Fruit fly (Drosophila melanogaster) whole organism, embryonic: ENCODE measurements around the gene Lcp65Ag1.

Source experiments
- Awh ChIP-seq: fragments of 200-800 bp; sonication (Bioruptor generic); IDR thresholded peaks from 2 replicates; pipeline ENCODE4, ENCODE4 v1.3.6; 2022; ENCODE audit warnings: missing biosample characterization, missing genetic modification characterization
- B-H2 ChIP-seq: fragments of 200-800 bp; sonication (Bioruptor generic); optimal IDR thresholded peaks from 2 replicates; lab custom pipeline; 2018; ENCODE audit warnings: missing biosample characterization, mild to moderate bottlenecking, missing genetic modification characterization
- CG10565 ChIP-seq: fragments of 200-800 bp; sonication (Bioruptor generic); optimal IDR thresholded peaks from 3 replicates; lab custom pipeline; 2016; ENCODE audit warnings: missing biosample characterization, mild to moderate bottlenecking, missing genetic modification characterization
- CG10959 ChIP-seq: fragments of 200-800 bp; sonication (Bioruptor generic); IDR thresholded peaks from 2 replicates; pipeline ENCODE4 v1.3.6; 2022; ENCODE audit warnings: missing biosample characterization, missing genetic modification characterization
- CG11247 ChIP-seq: fragments of 200-800 bp; sonication (Bioruptor generic); IDR thresholded peaks from 2 replicates; pipeline ENCODE4 v1.3.6; 2022; ENCODE audit warnings: missing biosample characterization, missing genetic modification characterization
- CG11696 ChIP-seq: fragments of 200-800 bp; sonication (Bioruptor generic); IDR thresholded peaks from 2 replicates; pipeline ENCODE4 v1.3.6; 2022; ENCODE audit warnings: missing biosample characterization, missing genetic modification characterization
- CG13624 ChIP-seq: fragments of 200-800 bp; sonication (Bioruptor generic); optimal IDR thresholded peaks from 2 replicates; lab custom pipeline; 2016; ENCODE audit warnings: missing biosample characterization, missing genetic modification characterization
- CG14050 ChIP-seq: fragments of 200-800 bp; sonication (Bioruptor generic); IDR thresholded peaks from 3 replicates; pipeline ENCODE4 v1.3.6; 2022; ENCODE audit warnings: missing biosample characterization, missing genetic modification characterization
- CG15011 ChIP-seq: fragments of 200-800 bp; sonication (Bioruptor generic); optimal IDR thresholded peaks from 3 replicates; lab custom pipeline; 2018; ENCODE audit warnings: missing biosample characterization, mild to moderate bottlenecking, missing genetic modification characterization
- CG15479 ChIP-seq: fragments of 200-800 bp; sonication (Bioruptor generic); optimal IDR thresholded peaks from 3 replicates; lab custom pipeline; 2019; ENCODE audit warnings: missing biosample characterization, mild to moderate bottlenecking, missing genetic modification characterization, moderate library complexity
- CG17829 ChIP-seq: fragments of 200-800 bp; optimal IDR thresholded peaks from 2 replicates; lab custom pipeline; 2019; ENCODE audit warnings: missing biosample characterization, mild to moderate bottlenecking, missing genetic modification characterization, moderate library complexity
- CG30020 ChIP-seq: fragments of 200-800 bp; optimal IDR thresholded peaks from 2 replicates; lab custom pipeline; 2019; ENCODE audit warnings: missing biosample characterization, mild to moderate bottlenecking, missing genetic modification characterization, moderate library complexity
- CG31388 ChIP-seq: fragments of 200-800 bp; sonication (Bioruptor generic); optimal IDR thresholded peaks from 2 replicates; lab custom pipeline; 2016; ENCODE audit warnings: missing biosample characterization, missing genetic modification characterization
- CG3407 ChIP-seq: fragments of 200-800 bp; sonication (Bioruptor generic); optimal IDR thresholded peaks from 2 replicates; lab custom pipeline; 2018; ENCODE audit warnings: missing biosample characterization, mild to moderate bottlenecking, missing genetic modification characterization
- CG3726 ChIP-seq: fragments of 200-800 bp; sonication (Bioruptor generic); IDR thresholded peaks from 3 replicates; pipeline ENCODE4, ENCODE4 v1.3.6; 2022; ENCODE audit warnings: missing biosample characterization, missing genetic modification characterization
- CG7357 ChIP-seq: fragments of 200-800 bp; sonication (Bioruptor generic); IDR thresholded peaks from 3 replicates; pipeline ENCODE4 v1.3.6; 2022; ENCODE audit warnings: missing biosample characterization, missing genetic modification characterization
- CG7839 ChIP-seq: fragments of 200-800 bp; sonication (Bioruptor generic); optimal IDR thresholded peaks from 3 replicates; lab custom pipeline; 2018; ENCODE audit warnings: missing biosample characterization, mild to moderate bottlenecking, missing genetic modification characterization, moderate library complexity
- Dek ChIP-seq: fragments of 200-800 bp; sonication (Bioruptor generic); optimal IDR thresholded peaks from 3 replicates; lab custom pipeline; 2019; ENCODE audit warnings: missing biosample characterization, mild to moderate bottlenecking, missing genetic modification characterization, moderate library complexity
- Dfd ChIP-seq, 2 experiments: fragments of >200 bp; optimal IDR thresholded peaks; 2 replicates each; lab custom pipeline; 2017; ENCODE audit warnings: missing biosample characterization in 2 of 2, missing genetic modification characterization in 2 of 2
- Dip3 ChIP-seq: fragments of 200-800 bp; sonication (Bioruptor generic); optimal IDR thresholded peaks from 3 replicates; lab custom pipeline; 2016; ENCODE audit warnings: missing biosample characterization, missing genetic modification characterization
- Drgx ChIP-seq: fragments of 200-800 bp; sonication (Bioruptor generic); IDR thresholded peaks from 2 replicates; pipeline ENCODE4 v1.3.6; 2022; ENCODE audit warnings: missing biosample characterization, missing genetic modification characterization
- ERR ChIP-seq: fragments of 200-800 bp; sonication (Bioruptor generic); optimal IDR thresholded peaks from 2 replicates; lab custom pipeline; 2016; ENCODE audit warnings: missing biosample characterization, missing genetic modification characterization
- HLH3B ChIP-seq: fragments of 200-800 bp; sonication (Bioruptor generic); IDR thresholded peaks from 2 replicates; pipeline ENCODE4 v1.3.6; 2022; ENCODE audit warnings: missing biosample characterization, missing genetic modification characterization
- MTF-1 ChIP-seq: fragments of 200-800 bp; sonication (Bioruptor generic); optimal IDR thresholded peaks from 2 replicates; lab custom pipeline; 2018; ENCODE audit warnings: missing biosample characterization, mild to moderate bottlenecking, missing genetic modification characterization, borderline replicate concordance
- NK7.1 ChIP-seq: fragments of 200-800 bp; sonication (Bioruptor generic); optimal IDR thresholded peaks from 3 replicates; lab custom pipeline; 2016; ENCODE audit warnings: missing biosample characterization, missing genetic modification characterization
- Oaz ChIP-seq: fragments of 200-800 bp; sonication (Bioruptor generic); IDR thresholded peaks from 2 replicates; pipeline ENCODE4 v1.3.6; 2022; ENCODE audit warnings: missing biosample characterization, missing genetic modification characterization
- Sry-δ ChIP-seq: fragments of 200-800 bp; sonication (Bioruptor generic); optimal IDR thresholded peaks from 2 replicates; lab custom pipeline; 2016; ENCODE audit warnings: missing biosample characterization, missing genetic modification characterization
- TFAM ChIP-seq: fragments of 200-800 bp; sonication (Bioruptor generic); optimal IDR thresholded peaks from 2 replicates; lab custom pipeline; 2017; ENCODE audit warnings: missing biosample characterization, missing genetic modification characterization, inconsistent platforms
- Tbp ChIP-seq: fragments of >200 bp; optimal IDR thresholded peaks from 2 replicates; lab custom pipeline; 2018; ENCODE audit warnings: missing biosample characterization, missing genetic modification characterization
- cg ChIP-seq: fragments of 200-800 bp; sonication (Bioruptor generic); optimal IDR thresholded peaks from 3 replicates; lab custom pipeline; 2019; ENCODE audit warnings: missing biosample characterization, mild to moderate bottlenecking, missing genetic modification characterization, moderate library complexity
- dan ChIP-seq: fragments of 200-800 bp; sonication (Bioruptor generic); IDR thresholded peaks from 2 replicates; pipeline ENCODE4 v1.3.6; 2022; ENCODE audit warnings: missing biosample characterization, missing genetic modification characterization
- eyg ChIP-seq: fragments of 200-800 bp; sonication (Bioruptor generic); optimal IDR thresholded peaks from 3 replicates; lab custom pipeline; 2016; ENCODE audit warnings: missing biosample characterization, missing genetic modification characterization
- fu2 ChIP-seq: fragments of 200-800 bp; sonication (Bioruptor generic); optimal IDR thresholded peaks from 2 replicates; lab custom pipeline; 2016; ENCODE audit warnings: missing biosample characterization, missing genetic modification characterization
- gsb-n ChIP-seq: fragments of 200-800 bp; sonication (Bioruptor generic); optimal IDR thresholded peaks from 3 replicates; lab custom pipeline; 2018; ENCODE audit warnings: missing biosample characterization, mild to moderate bottlenecking, missing genetic modification characterization
- lola ChIP-seq, 3 experiments: fragments of >200 bp in 2 of 3; fragments of 200-800 bp in 1 of 3; sonication (Bioruptor generic) in 1 of 3; optimal IDR thresholded peaks; 2 replicates each; lab custom pipeline; 2017 to 2019; ENCODE audit warnings: missing biosample characterization in 3 of 3, missing genetic modification characterization in 3 of 3, mild to moderate bottlenecking in 1 of 3, moderate library complexity in 1 of 3
- lov ChIP-seq, 2 experiments: fragments of 200-800 bp in 1 of 2; fragments of >200 bp in 1 of 2; sonication (Bioruptor generic) in 1 of 2; IDR thresholded peaks in 1 of 2; optimal IDR thresholded peaks in 1 of 2; 2 replicates in 1 of 2; 3 replicates in 1 of 2; pipeline versions ENCODE4 v1.3.6 to Lab custom; 2017 to 2022; ENCODE audit warnings: missing biosample characterization in 1 of 2, missing genetic modification characterization in 1 of 2
- mam ChIP-seq: fragments of 200-800 bp; sonication (Bioruptor generic); optimal IDR thresholded peaks from 3 replicates; lab custom pipeline; 2016; ENCODE audit warnings: missing biosample characterization, missing genetic modification characterization
- mld ChIP-seq: fragments of 200-800 bp; sonication (Bioruptor generic); IDR thresholded peaks from 3 replicates; pipeline ENCODE4 v1.3.6; 2022; ENCODE audit warnings: missing biosample characterization, missing genetic modification characterization; ENCODE audit not compliant: partially characterized antibody
- peb ChIP-seq: fragments of 200-800 bp; sonication (Bioruptor generic); IDR thresholded peaks from 2 replicates; pipeline ENCODE4 v1.3.6; 2022; ENCODE audit warnings: missing biosample characterization, missing genetic modification characterization
- pho ChIP-seq: fragments of 200-800 bp; sonication (Bioruptor generic); optimal IDR thresholded peaks from 2 replicates; lab custom pipeline; 2016; ENCODE audit warnings: missing biosample characterization, missing genetic modification characterization
- psq ChIP-seq: fragments of 200-800 bp; sonication (Bioruptor generic); optimal IDR thresholded peaks from 2 replicates; lab custom pipeline; 2017; ENCODE audit warnings: missing biosample characterization, missing genetic modification characterization
- run ChIP-seq: fragments of 200-800 bp; sonication (Bioruptor generic); optimal IDR thresholded peaks from 3 replicates; lab custom pipeline; 2018; ENCODE audit warnings: missing biosample characterization, mild to moderate bottlenecking, missing genetic modification characterization
- salm ChIP-seq: fragments of 200-800 bp; sonication (Bioruptor generic); optimal IDR thresholded peaks from 2 replicates; lab custom pipeline; 2018; ENCODE audit warnings: missing biosample characterization, mild to moderate bottlenecking, missing genetic modification characterization
- tgo ChIP-seq: fragments of 200-800 bp; sonication (Bioruptor generic); IDR thresholded peaks from 3 replicates; pipeline ENCODE4 v1.3.6; 2022; ENCODE audit warnings: missing biosample characterization, missing genetic modification characterization
- ttk ChIP-seq: fragments of 200-800 bp; sonication (Bioruptor generic); IDR thresholded peaks from 2 replicates; pipeline ENCODE4 v2.1.2; 2022; ENCODE audit warnings: missing biosample characterization, missing genetic modification characterization
- unc-4 ChIP-seq: fragments of 200-800 bp; sonication (Bioruptor generic); IDR thresholded peaks from 2 replicates; pipeline ENCODE4 v1.3.6; 2022; ENCODE audit warnings: missing biosample characterization, missing genetic modification characterization; ENCODE audit not compliant: partially characterized antibody
- vnd ChIP-seq: fragments of 200-800 bp; sonication (Bioruptor generic); IDR thresholded peaks from 3 replicates; pipeline ENCODE4 v1.3.6; 2022; ENCODE audit warnings: missing biosample characterization, missing genetic modification characterization; ENCODE audit not compliant: partially characterized antibody
- wek ChIP-seq: fragments of 200-800 bp; sonication (Bioruptor generic); optimal IDR thresholded peaks from 3 replicates; lab custom pipeline; 2018; ENCODE audit warnings: missing biosample characterization, mild to moderate bottlenecking, missing genetic modification characterization, moderate library complexity
- zen ChIP-seq: fragments of 200-800 bp; sonication (Bioruptor generic); optimal IDR thresholded peaks from 3 replicates; lab custom pipeline; 2018; ENCODE audit warnings: missing biosample characterization, mild to moderate bottlenecking, missing genetic modification characterization, moderate library complexity
- zfh1 ChIP-seq: fragments of 200-800 bp; sonication (Bioruptor generic); IDR thresholded peaks from 3 replicates; pipeline ENCODE4 v1.3.6; 2022; ENCODE audit warnings: missing biosample characterization, missing genetic modification characterization

Lcp65Ag1 gene

dm6 chr3L:6094697-6095096 is 40.4 kb downstream of the Lcp65Ag1 start, which contains the start of the genes CG10467 and loj (continued):
- TF ChIP-seq gsb-n (peak; percentile 94), mld (GFP tag; lab: Robert Waterston, UW) (no peak), Drgx (GFP tag; lab: Robert Waterston, UW) (peak; percentile 81), Awh (GFP tag; lab: Robert Waterston, UW) (peak; percentile 91), lov (optimal IDR thresholded peaks at IDR 0.05; lab: Kevin White, UChicago) (no peak), lov (GFP tag; IDR thresholded peaks at IDR 0.05; lab: Robert Waterston, UW) (peak; percentile 93; the same call in 2 of the 3 replicates), unc-4 (GFP tag; lab: Robert Waterston, UW) (peak; percentile 72), Dip3 (peak; percentile 84), CG11247 (peak; percentile 97), CG31388 (GFP tag; lab: Kevin White, UChicago) (peak; percentile 93), CG7839 (tag; lab: Kevin White, UChicago) (peak; percentile 96), Tbp (GFP tag; lab: Kevin White, UChicago) (no peak), zen (peak; percentile 98), ttk (GFP tag; lab: Robert Waterston, UW) (peak; percentile 98), CG13624 (GFP tag; lab: Kevin White, UChicago) (peak; percentile 85), B-H2 (peak; percentile 94), fu2 (GFP tag; lab: Kevin White, UChicago) (peak; percentile 76), CG14050 (peak; percentile 94), dan (GFP tag; lab: Robert Waterston, UW) (peak; percentile 94), NK7.1 (no peak), TFAM (GFP tag; lab: Kevin White, UChicago) (no peak), CG3407 (peak; percentile 84), pho (peak; percentile 85), tgo (GFP tag; lab: Robert Waterston, UW) (peak; percentile 97), CG11696 (GFP tag; lab: Robert Waterston, UW) (peak; percentile 78), run (tag; lab: Kevin White, UChicago) (peak; percentile 77), Oaz (GFP tag; lab: Robert Waterston, UW) (peak; percentile 91), vnd (peak; percentile 65), Sry-δ (GFP tag; lab: Kevin White, UChicago) (peak; percentile 91), zfh1 (GFP tag; lab: Robert Waterston, UW) (peak; percentile 97), ERR (peak; percentile 16), CG7357 (GFP tag; lab: Robert Waterston, UW) (peak; percentile 92), CG15011 (GFP tag; lab: Kevin White, UChicago) (peak; percentile 81), psq (GFP tag; lab: Kevin White, UChicago) (peak; percentile 91), MTF-1 (GFP tag; lab: Kevin White, UChicago) (peak; percentile 84), CG10959 (GFP tag; lab: Robert Waterston, UW) (peak; percentile 94), CG30020 (tag; lab: Kevin White, UChicago) (peak; percentile 87), CG3726 (GFP tag; lab: Robert Waterston, UW) (peak; percentile 95; the same call in 2 of the 3 replicates), CG17829 (peak; percentile 96), wek (no peak), salm (tag; lab: Kevin White, UChicago) (peak; percentile 84), CG10565 (GFP tag; lab: Kevin White, UChicago) (peak; percentile 50), Dfd (GFP tag; optimal IDR thresholded peaks at IDR 0.05; lab: Kevin White, UChicago) (peak in 1 of 2 experiments; percentile 35), Dek (tag; lab: Kevin White, UChicago) (peak; percentile 93), peb (GFP tag; lab: Robert Waterston, UW) (peak; percentile 92), cg (GFP tag; lab: Kevin White, UChicago) (no peak), mam (peak; percentile 93), HLH3B (peak; percentile 97), CG15479 (GFP tag; lab: Kevin White, UChicago) (peak; percentile 44), eyg (GFP tag; lab: Kevin White, UChicago) (no peak), lola (GFP tag; optimal IDR thresholded peaks at IDR 0.05; lab: Kevin White, UChicago) (peak in 1 of 3 experiments; percentile 97)
